Worm (Caenorhabditis elegans) whole organism, early embryonic: ENCODE results near the gene srbc-17.

Experiments used
- B0310.2 ChIP-seq: sonication (generic microtip); optimal IDR thresholded peaks from 2 replicates; lab custom pipeline; 2016; ENCODE audit warnings: mild to moderate bottlenecking, missing genetic modification characterization, missing compliant biosample characterization
- F13C5.2 ChIP-seq: sonication (generic microtip); optimal IDR thresholded peaks from 2 replicates; lab custom pipeline; 2017; ENCODE audit warnings: mild to moderate bottlenecking, missing genetic modification characterization, inconsistent platforms, missing compliant biosample characterization
- aly-1 ChIP-seq: sonication (generic microtip); optimal IDR thresholded peaks from 2 replicates; lab custom pipeline; 2016; ENCODE audit warnings: missing genetic modification characterization, missing compliant biosample characterization
- ama-1 ChIP-seq: fragments of 150-350 bp; optimal IDR thresholded peaks from 2 replicates; lab custom pipeline; 2014
- ceh-13 ChIP-seq: fragments of 200-800 bp; sonication (Bioruptor generic); optimal IDR thresholded peaks from 2 replicates; lab custom pipeline; 2018; ENCODE audit warnings: mild to moderate bottlenecking, missing genetic modification characterization, missing compliant biosample characterization
- ceh-36 ChIP-seq: sonication (generic microtip); optimal IDR thresholded peaks from 2 replicates; lab custom pipeline; 2016; ENCODE audit warnings: missing genetic modification characterization, inconsistent platforms, missing compliant biosample characterization
- ets-7 ChIP-seq: sonication (generic microtip); optimal IDR thresholded peaks from 2 replicates; lab custom pipeline; 2016; ENCODE audit warnings: missing genotype, missing genetic modification characterization, missing compliant biosample characterization
- flt-1 ChIP-seq: fragments of 200-800 bp; sonication (Bioruptor generic); IDR thresholded peaks from 2 replicates; pipeline ENCODE4 v1.3.6; 2022; ENCODE audit warnings: missing genetic modification characterization, missing compliant biosample characterization
- hmbx-1 ChIP-seq: sonication (generic microtip); optimal IDR thresholded peaks from 2 replicates; lab custom pipeline; 2016; ENCODE audit warnings: mild to moderate bottlenecking, missing genetic modification characterization, missing compliant biosample characterization
- hmg-4 ChIP-seq: fragments of 200-800 bp; sonication (Bioruptor generic); optimal IDR thresholded peaks from 2 replicates; lab custom pipeline; 2018; ENCODE audit warnings: mild to moderate bottlenecking, missing genetic modification characterization, missing compliant biosample characterization
- hnd-1 ChIP-seq: sonication (generic microtip); optimal IDR thresholded peaks from 2 replicates; lab custom pipeline; 2016; ENCODE audit warnings: missing genetic modification characterization, missing compliant biosample characterization
- pes-1 ChIP-seq: fragments of 200-800 bp; sonication (Bioruptor generic); IDR thresholded peaks from 2 replicates; pipeline ENCODE4 v1.3.6; 2022; ENCODE audit warnings: missing genetic modification reagents, missing genetic modification characterization, missing compliant biosample characterization
- scrt-1 ChIP-seq: fragments of 200-800 bp; sonication (Bioruptor generic); IDR thresholded peaks from 2 replicates; pipeline ENCODE4 v1.3.6; 2022; ENCODE audit warnings: missing genetic modification characterization, missing compliant biosample characterization
- sea-1 ChIP-seq: fragments of 200-800 bp; sonication (Bioruptor generic); conservative IDR thresholded peaks from 2 replicates; pipeline ENCODE4 v1.3.6; 2022; ENCODE audit warnings: missing genetic modification characterization, missing compliant biosample characterization
- tbx-11 ChIP-seq: fragments of 200-800 bp; sonication (Bioruptor generic); IDR thresholded peaks from 2 replicates; pipeline ENCODE4 v1.3.6; 2022; ENCODE audit warnings: missing genetic modification characterization, missing compliant biosample characterization
- tbx-37 ChIP-seq: fragments of 200-800 bp; sonication (Bioruptor generic); conservative IDR thresholded peaks from 2 replicates; pipeline ENCODE4 v1.3.6; 2022; ENCODE audit warnings: missing genetic modification reagents, missing genetic modification characterization, missing compliant biosample characterization
- tra-4 ChIP-seq: sonication (generic microtip); optimal IDR thresholded peaks from 2 replicates; lab custom pipeline; 2017; ENCODE audit warnings: missing genetic modification characterization, missing compliant biosample characterization

The srbc-17 gene

ce11 chrV:2181738-2182137, 4.2 kb downstream of the srbc-17 start, which contains the start of gene srbc-16:
Gene srbc-16 (plus strand): TSS chrV:2182038.
- no peak for TF ChIP-seq scrt-1
- no peak for TF ChIP-seq sea-1 (GFP tag; lab: Robert Waterston, UW)
- TF ChIP-seq pes-1 (GFP tag; lab: Robert Waterston, UW): no peak
- no peak for TF ChIP-seq tbx-37 (GFP tag; lab: Robert Waterston, UW)
- no peak for TF ChIP-seq ets-7 (tag; lab: Kevin White, UChicago)
- TF ChIP-seq tra-4: no peak
- no peak for TF ChIP-seq ceh-13

ce11 chrV:2183162-2183561, 5.6 kb downstream of the srbc-17 start, which contains the start of gene cyp-33C2:
Gene cyp-33C2 (plus strand): TSS chrV:2183488.
- no peak for TF ChIP-seq ceh-36 (tag; lab: Kevin White, UChicago)
- no peak for TF ChIP-seq ama-1 (lab: Kevin White, UChicago)
- no peak for TF ChIP-seq ceh-13
- TF ChIP-seq tbx-11 (GFP tag; lab: Robert Waterston, UW): no peak
- no peak for TF ChIP-seq pes-1 (GFP tag; lab: Robert Waterston, UW)
- TF ChIP-seq hmbx-1 (tag; lab: Kevin White, UChicago): no peak
- TF ChIP-seq hmg-4 (GFP tag; lab: Kevin White, UChicago): no peak

- TF ChIP-seq ets-7 (tag; lab: Kevin White, UChicago): no peak
- TF ChIP-seq ceh-13: no peak
- TF ChIP-seq flt-1 (GFP tag; lab: Robert Waterston, UW): no peak
- no peak for TF ChIP-seq F13C5.2 (tag; lab: Kevin White, UChicago)
- TF ChIP-seq pes-1 (GFP tag; lab: Robert Waterston, UW): no peak
- TF ChIP-seq hmbx-1 (tag; lab: Kevin White, UChicago): no peak
- no peak for TF ChIP-seq scrt-1
- no peak for TF ChIP-seq sea-1 (GFP tag; lab: Robert Waterston, UW)
- no peak for TF ChIP-seq tbx-37 (GFP tag; lab: Robert Waterston, UW)
- no peak for TF ChIP-seq tbx-11 (GFP tag; lab: Robert Waterston, UW)
Measured at ce11 chrV:2185486-2185885, 8.0 kb downstream of the srbc-17 start.

ce11 chrV:2187864-2188345, 10.4 kb downstream of the srbc-17 start, which contains the start of gene Y5H2B.3:
Gene Y5H2B.3 (plus strand): TSS chrV:2188295.
- TF ChIP-seq hmbx-1 (tag; lab: Kevin White, UChicago) (no peak), hmg-4 (GFP tag; lab: Kevin White, UChicago) (no peak), pes-1 (GFP tag; lab: Robert Waterston, UW) (no peak), aly-1 (tag; lab: Kevin White, UChicago) (no peak), flt-1 (GFP tag; lab: Robert Waterston, UW) (no peak), ama-1 (lab: Kevin White, UChicago) (no peak), tbx-37 (GFP tag; lab: Robert Waterston, UW) (no peak), scrt-1 (no peak), ets-7 (tag; lab: Kevin White, UChicago) (no peak), tra-4 (no peak), sea-1 (GFP tag; lab: Robert Waterston, UW) (no peak)

ce11 chrV:2190383-2190782, 12.9 kb downstream of the srbc-17 start:
- no peak for TF ChIP-seq scrt-1
- TF ChIP-seq flt-1 (GFP tag; lab: Robert Waterston, UW): no peak
- no peak for TF ChIP-seq tbx-11 (GFP tag; lab: Robert Waterston, UW)
- TF ChIP-seq ceh-13: no peak
- no peak for TF ChIP-seq ets-7 (tag; lab: Kevin White, UChicago)
- TF ChIP-seq hmbx-1 (tag; lab: Kevin White, UChicago): no peak
- TF ChIP-seq sea-1 (GFP tag; lab: Robert Waterston, UW): no peak
- no peak for TF ChIP-seq ceh-36 (tag; lab: Kevin White, UChicago)
- no peak for TF ChIP-seq hnd-1

ce11 chrV:2191122-2191521, 13.6 kb downstream of the srbc-17 start, which contains the start of gene srbc-42:
Gene srbc-42 (minus strand): TSS chrV:2191222.
- TF ChIP-seq hmg-4 (GFP tag; lab: Kevin White, UChicago): no peak
- TF ChIP-seq sea-1 (GFP tag; lab: Robert Waterston, UW): no peak
- TF ChIP-seq hmbx-1 (tag; lab: Kevin White, UChicago): no peak
- TF ChIP-seq tbx-37 (GFP tag; lab: Robert Waterston, UW): no peak
- TF ChIP-seq tbx-11 (GFP tag; lab: Robert Waterston, UW): no peak
- TF ChIP-seq hnd-1: no peak
- TF ChIP-seq flt-1 (GFP tag; lab: Robert Waterston, UW): no peak
- no peak for TF ChIP-seq ceh-13
- no peak for TF ChIP-seq tra-4
- no peak for TF ChIP-seq scrt-1
- no peak for TF ChIP-seq B0310.2
- TF ChIP-seq F13C5.2 (tag; lab: Kevin White, UChicago): no peak
- no peak for TF ChIP-seq ets-7 (tag; lab: Kevin White, UChicago)
- no peak for TF ChIP-seq ama-1 (lab: Kevin White, UChicago)
- TF ChIP-seq aly-1 (tag; lab: Kevin White, UChicago): no peak
- TF ChIP-seq ceh-36 (tag; lab: Kevin White, UChicago): no peak
- TF ChIP-seq pes-1 (GFP tag; lab: Robert Waterston, UW): no peak

DNA sequence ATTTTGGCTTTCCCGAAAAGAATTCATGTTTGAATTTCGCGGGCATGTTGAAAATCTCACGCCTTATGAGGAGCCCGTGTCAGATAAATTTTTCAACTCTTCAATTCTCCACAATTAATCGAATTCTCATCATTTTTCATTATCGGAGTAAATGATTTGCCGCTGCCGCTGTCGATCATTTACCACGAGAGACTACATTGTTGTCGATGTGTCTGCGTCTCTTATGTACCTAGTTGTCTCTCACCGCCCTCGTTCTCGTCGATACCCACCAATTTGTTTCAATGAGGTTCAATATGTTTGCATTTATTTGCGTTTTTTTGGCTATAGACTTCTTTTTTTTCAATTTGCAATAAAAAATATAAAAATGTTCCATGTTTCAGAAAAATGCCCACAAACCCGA, 14.6 kb downstream of the srbc-17 start, which contains the start of gene nhr-13:
TSS of gene nhr-13 (plus strand) at position 369 of the 400 bp plus-strand sequence.
- TF ChIP-seq hmbx-1 (tag; lab: Kevin White, UChicago) (no peak), pes-1 (GFP tag; lab: Robert Waterston, UW) (no peak), tra-4 (no peak), scrt-1 (no peak), ceh-36 (tag; lab: Kevin White, UChicago) (no peak), F13C5.2 (tag; lab: Kevin White, UChicago) (no peak), ama-1 (lab: Kevin White, UChicago) (no peak), tbx-11 (GFP tag; lab: Robert Waterston, UW) (no peak), B0310.2 (no peak), aly-1 (tag; lab: Kevin White, UChicago) (no peak), ets-7 (tag; lab: Kevin White, UChicago) (no peak), sea-1 (GFP tag; lab: Robert Waterston, UW) (no peak), tbx-37 (GFP tag; lab: Robert Waterston, UW) (no peak), hnd-1 (no peak), flt-1 (GFP tag; lab: Robert Waterston, UW) (no peak), hmg-4 (GFP tag; lab: Kevin White, UChicago) (no peak), ceh-13 (no peak)
